Worm (Caenorhabditis elegans) whole organism, L3 larva: ENCODE results near the gene ZC449.1.

Experiments used
- R02D3.7 ChIP-seq: fragments of 150-350 bp; optimal IDR thresholded peaks from 2 replicates; lab custom pipeline; 2014; ENCODE audit warnings: missing biosample characterization, missing genetic modification characterization
- ceh-82 ChIP-seq: fragments of 150-350 bp; optimal IDR thresholded peaks from 2 replicates; lab custom pipeline; 2014; ENCODE audit warnings: missing biosample characterization, missing genetic modification characterization
- egl-27 ChIP-seq: sonication (generic microtip); optimal IDR thresholded peaks from 4 replicates; lab custom pipeline; 2017; ENCODE audit warnings: missing biosample characterization, missing genetic modification reagents, missing genetic modification characterization
- jun-1 ChIP-seq: fragments of 150-350 bp; optimal IDR thresholded peaks from 2 replicates; lab custom pipeline; 2014; ENCODE audit warnings: missing biosample characterization, missing genetic modification reagents, missing genetic modification characterization
- mdl-1 ChIP-seq: fragments of 150-350 bp; optimal IDR thresholded peaks from 2 replicates; lab custom pipeline; 2014; ENCODE audit warnings: missing biosample characterization, missing genetic modification characterization
- nhr-11 ChIP-seq: fragments of 150-350 bp; optimal IDR thresholded peaks from 2 replicates; lab custom pipeline; 2014; ENCODE audit warnings: missing biosample characterization, missing genetic modification characterization
- nhr-12 ChIP-seq: fragments of 150-350 bp; optimal IDR thresholded peaks from 2 replicates; lab custom pipeline; 2014; ENCODE audit warnings: missing biosample characterization, missing genetic modification characterization
- nhr-237 ChIP-seq: fragments of 150-350 bp; optimal IDR thresholded peaks from 2 replicates; lab custom pipeline; 2014; ENCODE audit warnings: missing biosample characterization, missing genetic modification characterization

- TF ChIP-seq nhr-237 (tag; lab: Kevin White, UChicago) (no peak), egl-27 (tag; lab: Kevin White, UChicago) (no peak), R02D3.7 (tag; lab: Kevin White, UChicago) (no peak), mdl-1 (tag; lab: Kevin White, UChicago) (no peak), ceh-82 (no peak), jun-1 (no peak), nhr-12 (tag; lab: Kevin White, UChicago) (no peak), nhr-11 (tag; lab: Kevin White, UChicago) (no peak)
These were observed 7.5 kb downstream of the ZC449.1 start for ce11 chrX:5031742-5032141.
